Fruit fly (Drosophila melanogaster): ENCODE measurements around the gene CG9837.
A peak's percentile ranks its signal among the peaks of the same experiment; 100 is the strongest.

Gene CG9837

DNA sequence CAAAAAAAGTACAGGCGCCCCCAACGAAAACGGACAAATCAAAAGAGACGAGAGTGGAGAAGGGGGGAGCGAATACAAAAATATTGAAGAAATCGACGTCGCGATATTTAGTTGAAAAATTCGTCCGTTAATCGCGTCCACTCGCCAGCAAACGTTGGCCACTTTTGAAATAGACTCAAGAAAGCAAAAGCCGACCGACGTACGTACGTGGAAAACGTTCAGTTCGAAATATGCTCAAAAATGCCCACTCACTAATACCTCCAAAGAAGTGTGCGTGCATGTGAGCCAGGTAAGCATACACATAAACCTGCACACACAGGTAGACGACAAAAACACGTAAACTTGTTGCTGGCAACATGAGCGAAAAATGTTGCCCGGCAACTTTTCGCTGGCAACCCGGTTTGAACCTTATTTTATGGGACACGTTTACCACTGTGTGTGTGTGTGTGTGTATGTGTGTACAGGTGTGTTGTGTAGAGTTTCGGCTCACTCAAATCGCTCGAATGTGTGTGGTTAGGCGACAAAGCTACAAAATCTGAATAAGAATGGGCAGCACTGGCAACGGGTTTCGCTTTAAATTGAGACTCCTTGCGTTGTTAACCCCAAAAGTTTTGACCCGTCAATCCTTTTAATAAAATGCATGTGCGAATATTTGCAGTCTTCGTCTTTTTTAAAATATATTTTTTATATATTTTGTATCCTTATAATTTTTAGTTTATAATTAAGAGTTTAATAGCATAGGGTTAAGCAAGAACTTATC, 44.3 kb upstream of the CG9837 start (continued):
- TF ChIP-seq Hr38 (GFP tag; optimal IDR thresholded peaks at IDR 0.05) (no peak), Eip75B (GFP tag; optimal IDR thresholded peaks at IDR 0.05) (peak; percentile 13), CG3032 (tag; optimal IDR thresholded peaks at IDR 0.05) (peak; percentile 71), salr (GFP tag; optimal IDR thresholded peaks at IDR 0.05) (peak; percentile 5 to 35), lz (GFP tag; optimal IDR thresholded peaks at IDR 0.05) (peak; percentile 43), eg (GFP tag; IDR thresholded peaks at IDR 0.05) (peak; percentile 54; the same call in 1 of the 3 replicates), CG3919 (GFP tag; optimal IDR thresholded peaks at IDR 0.05) (peak; percentile 70), Met (GFP tag; optimal IDR thresholded peaks at IDR 0.05) (peak; percentile 74), spab (GFP tag; optimal IDR thresholded peaks at IDR 0.05) (peak; percentile 49), fd85E (GFP tag; optimal IDR thresholded peaks at IDR 0.05) (peak; percentile 52), CG10631 (GFP tag; optimal IDR thresholded peaks at IDR 0.05) (peak; percentile 78), OdsH (GFP tag; optimal IDR thresholded peaks at IDR 0.05) (peak; percentile 68), CG16779 (tag; optimal IDR thresholded peaks at IDR 0.05) (no peak), topi (GFP tag; optimal IDR thresholded peaks at IDR 0.05) (peak; percentile 57), dsx (GFP tag; optimal IDR thresholded peaks at IDR 0.05; ENCODE audit: poor library complexity, severe bottlenecking) (peak; percentile 77), Lpt (GFP tag; optimal IDR thresholded peaks at IDR 0.05) (peak; percentile 45), dac (GFP tag; optimal IDR thresholded peaks at IDR 0.05) (no peak), CG8119 (GFP tag; IDR thresholded peaks at IDR 0.05) (peak; percentile 52), acj6 (GFP tag; optimal IDR thresholded peaks at IDR 0.05) (peak; percentile 68), Hr39 (GFP tag; optimal IDR thresholded peaks at IDR 0.05) (peak; percentile 32), CG10669 (GFP tag; optimal IDR thresholded peaks at IDR 0.05) (peak; percentile 61), esn (GFP tag; optimal IDR thresholded peaks at IDR 0.05) (peak; percentile 75), CG6808 (GFP tag; optimal IDR thresholded peaks at IDR 0.05) (peak; percentile 99), Hr4 (GFP tag; optimal IDR thresholded peaks at IDR 0.05) (no peak), CG8632 (GFP tag; optimal IDR thresholded peaks at IDR 0.05) (peak; percentile 67), pdm3 (GFP tag; optimal IDR thresholded peaks at IDR 0.05) (peak; percentile 32), CG4318 (GFP tag; optimal IDR thresholded peaks at IDR 0.05) (no peak), CG6792 (GFP tag; optimal IDR thresholded peaks at IDR 0.05) (peak; percentile 48)

- TF ChIP-seq CG8119 (GFP tag; IDR thresholded peaks at IDR 0.05) (peak; percentile 44; the same call in 1 of the 3 replicates), fkh (GFP tag; optimal IDR thresholded peaks at IDR 0.05) (no peak)
Measured at dm6 chr3R:8856242-8856641, 42.9 kb upstream of the CG9837 start.

DNA sequence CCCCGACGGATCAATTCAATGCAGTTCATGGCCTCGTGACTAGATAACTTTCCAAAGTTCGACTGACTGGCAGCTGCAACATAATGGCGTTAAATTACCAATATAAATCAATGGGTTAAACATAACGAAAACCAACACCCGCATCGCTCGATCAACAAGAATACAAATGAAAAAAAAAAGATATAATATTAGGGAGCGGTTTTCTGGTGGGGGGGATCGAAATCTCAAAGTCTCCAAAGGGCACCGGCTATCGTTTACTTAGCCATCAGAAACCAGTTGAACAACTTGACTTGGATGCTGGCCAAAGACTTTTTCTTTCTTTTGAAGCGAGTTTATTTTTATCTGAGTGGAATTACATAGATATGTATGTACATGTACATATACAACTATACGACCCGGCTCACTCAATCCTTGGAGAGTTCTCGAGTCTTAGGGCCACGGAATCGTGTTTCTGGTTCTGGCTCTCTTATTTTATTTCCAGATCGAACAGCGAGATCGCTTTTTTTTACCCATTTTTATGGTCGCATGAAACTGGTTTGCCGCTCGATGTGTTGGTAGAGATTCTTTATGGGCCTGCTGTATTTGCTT, 41.3 kb upstream of the CG9837 start:
- TF ChIP-seq eg (GFP tag; IDR thresholded peaks at IDR 0.05): peak; percentile 45; the same call in 1 of the 3 replicates
- TF ChIP-seq Ets21C (GFP tag; optimal IDR thresholded peaks at IDR 0.05): no peak
- TF ChIP-seq fkh (GFP tag; optimal IDR thresholded peaks at IDR 0.05): peak; percentile 16
- TF ChIP-seq CG3032 (tag; optimal IDR thresholded peaks at IDR 0.05): no peak
- TF ChIP-seq svp (GFP tag): peak; percentile 17
- TF ChIP-seq ss (GFP tag; optimal IDR thresholded peaks at IDR 0.05): peak; percentile 79 to 84
- TF ChIP-seq CG8119 (GFP tag; IDR thresholded peaks at IDR 0.05): peak; percentile 30; the same call in 1 of the 3 replicates
- no peak for TF ChIP-seq CG8632 (GFP tag; optimal IDR thresholded peaks at IDR 0.05)
- TF ChIP-seq Sox102F (GFP tag; optimal IDR thresholded peaks at IDR 0.05): peak; percentile 26
- TF ChIP-seq net (GFP tag; optimal IDR thresholded peaks at IDR 0.05): peak; percentile 4
- peak; percentile 67; the same call in 2 of the 3 replicates for TF ChIP-seq CG6163 (GFP tag; IDR thresholded peaks at IDR 0.05)
- no peak for TF ChIP-seq acj6 (GFP tag; optimal IDR thresholded peaks at IDR 0.05)
- TF ChIP-seq CG7368 (GFP tag; optimal IDR thresholded peaks at IDR 0.05): no peak
- TF ChIP-seq CG3919 (GFP tag; optimal IDR thresholded peaks at IDR 0.05): peak; percentile 4
- TF ChIP-seq Gug (GFP tag; IDR thresholded peaks at IDR 0.05): no peak
- peak; percentile 21 for TF ChIP-seq Lpt (GFP tag; optimal IDR thresholded peaks at IDR 0.05)
- TF ChIP-seq CG16779 (tag; optimal IDR thresholded peaks at IDR 0.05): no peak
- no peak for TF ChIP-seq vri (GFP tag; optimal IDR thresholded peaks at IDR 0.05)
- TF ChIP-seq dsx (GFP tag; optimal IDR thresholded peaks at IDR 0.05; ENCODE audit: poor library complexity, severe bottlenecking): peak; percentile 54
- peak; percentile 65 for TF ChIP-seq CG9139 (GFP tag; optimal IDR thresholded peaks at IDR 0.05)
- no peak for TF ChIP-seq topi (GFP tag; optimal IDR thresholded peaks at IDR 0.05)
- peak; percentile 55 for TF ChIP-seq Ets96B (tag; optimal IDR thresholded peaks at IDR 0.05)
- no peak for TF ChIP-seq CG6792 (GFP tag; optimal IDR thresholded peaks at IDR 0.05)
- TF ChIP-seq CG10669 (GFP tag; optimal IDR thresholded peaks at IDR 0.05): peak; percentile 15
- TF ChIP-seq CG8319 (GFP tag; optimal IDR thresholded peaks at IDR 0.05): no peak
- TF ChIP-seq Eip93F (GFP tag; optimal IDR thresholded peaks at IDR 0.05): peak; percentile 50
- peak; percentile 88 for TF ChIP-seq Blimp-1 (GFP tag; optimal IDR thresholded peaks at IDR 0.05)
- TF ChIP-seq CG1621 (tag; optimal IDR thresholded peaks at IDR 0.05): peak; percentile 42
- TF ChIP-seq spab (GFP tag; optimal IDR thresholded peaks at IDR 0.05): peak; percentile 48

Data from whole organism, prepupa.